Fruit fly (Drosophila melanogaster) whole organism, embryonic: ENCODE results near the gene ath.

ENCODE experiments used
- CG12299 ChIP-seq: fragments of 200-800 bp; sonication (Bioruptor generic); optimal IDR thresholded peaks from 2 replicates; lab custom pipeline; 2018; ENCODE audit warnings: missing biosample characterization, mild to moderate bottlenecking, missing genetic modification characterization
- CG12942 ChIP-seq: fragments of 200-800 bp; sonication (Bioruptor generic); optimal IDR thresholded peaks from 3 replicates; lab custom pipeline; 2016; ENCODE audit warnings: missing biosample characterization, missing genetic modification characterization
- Doc3 ChIP-seq: fragments of 200-800 bp; sonication (Bioruptor generic); IDR thresholded peaks from 3 replicates; pipeline ENCODE4 v1.3.6; 2022; ENCODE audit warnings: missing biosample characterization, missing genetic modification characterization; ENCODE audit not compliant: partially characterized antibody
- ERR ChIP-seq: fragments of 200-800 bp; sonication (Bioruptor generic); optimal IDR thresholded peaks from 2 replicates; lab custom pipeline; 2016; ENCODE audit warnings: missing biosample characterization, missing genetic modification characterization
- chinmo ChIP-seq: fragments of 200-800 bp; sonication (Bioruptor generic); IDR thresholded peaks from 4 replicates; pipeline ENCODE4 v1.3.6; 2022; ENCODE audit warnings: missing biosample characterization, missing genetic modification characterization; ENCODE audit not compliant: partially characterized antibody
- danr ChIP-seq: fragments of 200-800 bp; sonication (Bioruptor generic); IDR thresholded peaks from 2 replicates; pipeline ENCODE4 v1.3.6; 2022; ENCODE audit warnings: missing biosample characterization, missing genetic modification characterization
- eyg ChIP-seq: fragments of 200-800 bp; sonication (Bioruptor generic); optimal IDR thresholded peaks from 3 replicates; lab custom pipeline; 2016; ENCODE audit warnings: missing biosample characterization, missing genetic modification characterization
- jumu ChIP-seq: fragments of 200-800 bp; sonication (Bioruptor generic); optimal IDR thresholded peaks from 3 replicates; lab custom pipeline; 2016; ENCODE audit warnings: missing biosample characterization, missing genetic modification characterization
- lmd ChIP-seq: fragments of 200-800 bp; sonication (Bioruptor generic); IDR thresholded peaks from 2 replicates; pipeline ENCODE4 v1.3.6; 2022; ENCODE audit warnings: missing biosample characterization, missing genetic modification characterization
- phol ChIP-seq: fragments of 200-800 bp; sonication (Bioruptor generic); optimal IDR thresholded peaks from 3 replicates; lab custom pipeline; 2018; ENCODE audit warnings: missing biosample characterization, mild to moderate bottlenecking, missing genetic modification characterization, moderate library complexity
- row ChIP-seq: fragments of 200-800 bp; sonication (Bioruptor generic); IDR thresholded peaks from 3 replicates; pipeline ENCODE4 v1.3.6; 2022; ENCODE audit warnings: missing biosample characterization, missing genetic modification characterization
- tna ChIP-seq: fragments of 200-800 bp; sonication (Bioruptor generic); IDR thresholded peaks from 2 replicates; pipeline ENCODE4 v1.3.6; 2022; ENCODE audit warnings: missing biosample characterization, missing genetic modification characterization; ENCODE audit not compliant: partially characterized antibody

dm6 chr2L:10226213-10226723, 15.3 kb downstream of the ath start:
- TF ChIP-seq lmd: no peak
- no peak for TF ChIP-seq row (GFP tag; lab: Robert Waterston, UW)
- no peak for TF ChIP-seq eyg (GFP tag; lab: Kevin White, UChicago)
- no peak for TF ChIP-seq ERR (GFP tag; lab: Kevin White, UChicago)
- TF ChIP-seq phol (tag; lab: Kevin White, UChicago): no peak
- TF ChIP-seq danr: no peak
- no peak for TF ChIP-seq chinmo (GFP tag; lab: Robert Waterston, UW)
- no peak for TF ChIP-seq CG12942 (GFP tag; lab: Kevin White, UChicago)
- no peak for TF ChIP-seq Doc3 (GFP tag; lab: Robert Waterston, UW)
- no peak for TF ChIP-seq jumu (GFP tag; lab: Kevin White, UChicago)
- TF ChIP-seq tna: no peak
- TF ChIP-seq CG12299 (tag; lab: Kevin White, UChicago): no peak
